Fruit fly (Drosophila melanogaster) whole organism, embryonic: ENCODE data around the gene Taf6.

Experiments
- Ada2b ChIP-seq: fragments of 200-800 bp; sonication (Bioruptor generic); IDR thresholded peaks from 2 replicates; pipeline ENCODE4 v1.3.6; 2022; ENCODE audit warnings: missing biosample characterization, missing genetic modification characterization
- Adf1 ChIP-seq: fragments of 200-800 bp; sonication (Bioruptor generic); IDR thresholded peaks from 2 replicates; pipeline ENCODE4 v1.3.6; 2022; ENCODE audit warnings: missing biosample characterization, missing genetic modification characterization
- Atf6 ChIP-seq: fragments of 200-800 bp; sonication (Bioruptor generic); IDR thresholded peaks from 2 replicates; pipeline ENCODE4 v1.3.6; 2022; ENCODE audit warnings: missing biosample characterization, missing genetic modification characterization
- BtbVII ChIP-seq: fragments of 200-800 bp; sonication (Bioruptor generic); optimal IDR thresholded peaks from 3 replicates; lab custom pipeline; 2017; ENCODE audit warnings: missing biosample characterization, mild to moderate bottlenecking, missing genetic modification characterization
- Bteb2 ChIP-seq: fragments of 200-800 bp; sonication (Bioruptor generic); optimal IDR thresholded peaks from 2 replicates; lab custom pipeline; 2016; ENCODE audit warnings: missing biosample characterization, missing genetic modification characterization
- CG10147 ChIP-seq: fragments of 200-800 bp; sonication (Bioruptor generic); optimal IDR thresholded peaks from 2 replicates; lab custom pipeline; 2019; ENCODE audit warnings: missing biosample characterization, mild to moderate bottlenecking, missing genetic modification characterization, moderate library complexity
- CG10321 ChIP-seq: fragments of 200-800 bp; sonication (Bioruptor generic); IDR thresholded peaks from 2 replicates; pipeline ENCODE4 v1.3.6; 2022; ENCODE audit warnings: missing biosample characterization, missing genetic modification characterization
- CG10565 ChIP-seq: fragments of 200-800 bp; sonication (Bioruptor generic); optimal IDR thresholded peaks from 3 replicates; lab custom pipeline; 2016; ENCODE audit warnings: missing biosample characterization, mild to moderate bottlenecking, missing genetic modification characterization
- CG10979 ChIP-seq: fragments of 200-800 bp; sonication (Bioruptor generic); optimal IDR thresholded peaks from 2 replicates; lab custom pipeline; 2018; ENCODE audit warnings: missing biosample characterization, mild to moderate bottlenecking, missing genetic modification characterization, moderate library complexity
- CG11085 ChIP-seq: fragments of 200-800 bp; sonication (Bioruptor generic); IDR thresholded peaks from 2 replicates; pipeline ENCODE4 v1.3.6; 2022; ENCODE audit warnings: missing biosample characterization, missing genetic modification characterization
- CG12155 ChIP-seq: fragments of 200-800 bp; sonication (Bioruptor generic); optimal IDR thresholded peaks from 3 replicates; lab custom pipeline; 2016; ENCODE audit warnings: missing biosample characterization, missing genetic modification characterization
- CG13296 ChIP-seq: fragments of 200-800 bp; sonication (Bioruptor generic); optimal IDR thresholded peaks from 3 replicates; lab custom pipeline; 2018; ENCODE audit warnings: missing biosample characterization, mild to moderate bottlenecking, missing genetic modification characterization
- CG14965 ChIP-seq: fragments of 200-800 bp; sonication (Bioruptor generic); optimal IDR thresholded peaks from 2 replicates; lab custom pipeline; 2016; ENCODE audit warnings: missing biosample characterization, missing genetic modification characterization, borderline replicate concordance
- CG15269 ChIP-seq: fragments of 200-800 bp; sonication (Bioruptor generic); optimal IDR thresholded peaks from 2 replicates; lab custom pipeline; 2018; ENCODE audit warnings: missing biosample characterization, mild to moderate bottlenecking, missing genetic modification characterization, moderate library complexity
- CG15479 ChIP-seq: fragments of 200-800 bp; sonication (Bioruptor generic); optimal IDR thresholded peaks from 3 replicates; lab custom pipeline; 2019; ENCODE audit warnings: missing biosample characterization, mild to moderate bottlenecking, missing genetic modification characterization, moderate library complexity
- CG1603 ChIP-seq: fragments of 200-800 bp; sonication (Bioruptor generic); optimal IDR thresholded peaks from 2 replicates; lab custom pipeline; 2019; ENCODE audit warnings: missing biosample characterization, mild to moderate bottlenecking, missing genetic modification characterization, moderate library complexity
- CG16815 ChIP-seq: fragments of 200-800 bp; sonication (Bioruptor generic); optimal IDR thresholded peaks from 3 replicates; lab custom pipeline; 2017; ENCODE audit warnings: missing biosample characterization, mild to moderate bottlenecking, missing genetic modification characterization
- CG17568 ChIP-seq: fragments of 200-800 bp; sonication (Bioruptor generic); optimal IDR thresholded peaks from 2 replicates; lab custom pipeline; 2018; ENCODE audit warnings: missing biosample characterization, mild to moderate bottlenecking, missing genetic modification characterization, moderate library complexity
- CG18599 ChIP-seq: fragments of 200-800 bp; sonication (Bioruptor generic); optimal IDR thresholded peaks from 3 replicates; lab custom pipeline; 2017; ENCODE audit warnings: missing biosample characterization, missing genetic modification characterization, mild to moderate bottlenecking, moderate library complexity, missing genetic modification reagents
- CG2678 ChIP-seq: fragments of 200-800 bp; sonication (Bioruptor generic); optimal IDR thresholded peaks from 3 replicates; lab custom pipeline; 2019; ENCODE audit warnings: missing biosample characterization, mild to moderate bottlenecking, missing genetic modification characterization, moderate library complexity
- CG30403 ChIP-seq: fragments of 200-800 bp; sonication (Bioruptor generic); optimal IDR thresholded peaks from 3 replicates; lab custom pipeline; 2016; ENCODE audit warnings: missing biosample characterization, missing genetic modification characterization
- CG3281 ChIP-seq: fragments of 200-800 bp; sonication (Bioruptor generic); optimal IDR thresholded peaks from 3 replicates; lab custom pipeline; 2017; ENCODE audit warnings: missing biosample characterization, mild to moderate bottlenecking, missing genetic modification characterization
- CG3995 ChIP-seq: fragments of 200-800 bp; sonication (Bioruptor generic); optimal IDR thresholded peaks from 3 replicates; lab custom pipeline; 2016; ENCODE audit warnings: missing biosample characterization, missing genetic modification characterization
- CG4707 ChIP-seq: fragments of 200-800 bp; sonication (Bioruptor generic); optimal IDR thresholded peaks from 2 replicates; lab custom pipeline; 2018; ENCODE audit warnings: missing biosample characterization, mild to moderate bottlenecking, missing genetic modification characterization, moderate library complexity
- CG7786 ChIP-seq: fragments of 200-800 bp; sonication (Bioruptor generic); optimal IDR thresholded peaks from 2 replicates; lab custom pipeline; 2016; ENCODE audit warnings: missing biosample characterization, missing genetic modification characterization
- CG8359 ChIP-seq: fragments of 200-800 bp; sonication (Bioruptor generic); optimal IDR thresholded peaks from 2 replicates; lab custom pipeline; 2017; ENCODE audit warnings: missing biosample characterization, mild to moderate bottlenecking, missing genetic modification characterization, borderline replicate concordance
- CG9727 ChIP-seq: fragments of 200-800 bp; sonication (Bioruptor generic); optimal IDR thresholded peaks from 3 replicates; lab custom pipeline; 2017; ENCODE audit warnings: missing biosample characterization, mild to moderate bottlenecking, missing genetic modification characterization
- Dip2 ChIP-seq: fragments of 200-800 bp; sonication (Bioruptor generic); IDR thresholded peaks from 2 replicates; pipeline ENCODE4 v1.3.6; 2022; ENCODE audit warnings: missing biosample characterization, missing genetic modification characterization
- Hr51 ChIP-seq, 2 experiments: fragments of 200-800 bp; sonication (Bioruptor generic); optimal IDR thresholded peaks; 2 replicates in 1 of 2; 3 replicates in 1 of 2; lab custom pipeline; 2016 to 2018; ENCODE audit warnings: missing biosample characterization in 2 of 2, missing genetic modification characterization in 2 of 2, mild to moderate bottlenecking in 1 of 2, moderate library complexity in 1 of 2
- Med ChIP-seq: fragments of 200-800 bp; sonication (Bioruptor generic); peaks from one replicate; lab custom pipeline; 2016; ENCODE audit warnings: missing biosample characterization, missing genetic modification characterization, mild to moderate bottlenecking, inconsistent platforms, moderate library complexity
- Nf-YB ChIP-seq: fragments of 200-800 bp; sonication (Bioruptor generic); optimal IDR thresholded peaks from 3 replicates; lab custom pipeline; 2019; ENCODE audit warnings: missing biosample characterization, mild to moderate bottlenecking, missing genetic modification characterization, moderate library complexity
- Rfx ChIP-seq: fragments of 200-800 bp; sonication (Bioruptor generic); IDR thresholded peaks from 2 replicates; pipeline ENCODE4 v1.3.6; 2022; ENCODE audit warnings: missing biosample characterization, missing genetic modification characterization
- Six4 ChIP-seq: fragments of 200-800 bp; sonication (Bioruptor generic); optimal IDR thresholded peaks from 2 replicates; lab custom pipeline; 2016; ENCODE audit warnings: missing biosample characterization, missing genetic modification characterization
- Sox102F ChIP-seq: fragments of 200-800 bp; sonication (Bioruptor generic); optimal IDR thresholded peaks from 2 replicates; lab custom pipeline; 2018; ENCODE audit warnings: missing biosample characterization, mild to moderate bottlenecking, missing genetic modification characterization, moderate library complexity
- ap ChIP-seq: fragments of 200-800 bp; sonication (Bioruptor generic); IDR thresholded peaks from 2 replicates; pipeline ENCODE4 v1.3.6; 2022; ENCODE audit warnings: missing biosample characterization, missing genetic modification characterization
- az2 ChIP-seq: fragments of 200-800 bp; sonication (Bioruptor generic); optimal IDR thresholded peaks from 3 replicates; lab custom pipeline; 2016; ENCODE audit warnings: missing biosample characterization, missing genetic modification characterization
- br ChIP-seq: fragments of >200 bp; optimal IDR thresholded peaks from 2 replicates; lab custom pipeline; 2017
- dmrt99B ChIP-seq: fragments of 200-800 bp; sonication (Bioruptor generic); optimal IDR thresholded peaks from 2 replicates; lab custom pipeline; 2018; ENCODE audit warnings: missing biosample characterization, mild to moderate bottlenecking, missing genetic modification characterization, moderate library complexity
- ewg ChIP-seq: fragments of 200-800 bp; sonication (Bioruptor generic); optimal IDR thresholded peaks from 3 replicates; lab custom pipeline; 2017; ENCODE audit warnings: mild to moderate bottlenecking, missing biosample characterization, missing genetic modification reagents, missing genetic modification characterization
- fu2 ChIP-seq: fragments of 200-800 bp; sonication (Bioruptor generic); optimal IDR thresholded peaks from 2 replicates; lab custom pipeline; 2016; ENCODE audit warnings: missing biosample characterization, missing genetic modification characterization
- knrl ChIP-seq: fragments of 200-800 bp; sonication (Bioruptor generic); IDR thresholded peaks from 3 replicates; pipeline ENCODE4 v1.3.6; 2022; ENCODE audit warnings: missing biosample characterization, missing genetic modification characterization; ENCODE audit not compliant: partially characterized antibody
- lilli ChIP-seq: fragments of 200-800 bp; sonication (Bioruptor generic); optimal IDR thresholded peaks from 3 replicates; lab custom pipeline; 2016; ENCODE audit warnings: missing biosample characterization, missing genetic modification characterization
- luna ChIP-seq: fragments of 200-800 bp; sonication (Bioruptor generic); optimal IDR thresholded peaks from 2 replicates; lab custom pipeline; 2016; ENCODE audit warnings: missing biosample characterization, missing genetic modification characterization
- mld ChIP-seq: fragments of 200-800 bp; sonication (Bioruptor generic); IDR thresholded peaks from 3 replicates; pipeline ENCODE4 v1.3.6; 2022; ENCODE audit warnings: missing biosample characterization, missing genetic modification characterization; ENCODE audit not compliant: partially characterized antibody
- nmo ChIP-seq: fragments of 200-800 bp; sonication (Bioruptor generic); optimal IDR thresholded peaks from 2 replicates; lab custom pipeline; 2018; ENCODE audit warnings: missing biosample characterization, mild to moderate bottlenecking, missing genetic modification characterization, moderate library complexity
- pan ChIP-seq, 4 experiments: fragments of >200 bp in 3 of 4; fragments of 200-800 bp in 1 of 4; sonication (Bioruptor generic) in 1 of 4; optimal IDR thresholded peaks in 3 of 4; IDR thresholded peaks in 1 of 4; 2 replicates each; pipeline versions ENCODE4 v1.3.6 to Lab custom; 2017 to 2022; ENCODE audit warnings: missing biosample characterization in 2 of 4, missing genetic modification characterization in 2 of 4, mixed read lengths in 1 of 4
- phol ChIP-seq: fragments of 200-800 bp; sonication (Bioruptor generic); optimal IDR thresholded peaks from 3 replicates; lab custom pipeline; 2018; ENCODE audit warnings: missing biosample characterization, mild to moderate bottlenecking, missing genetic modification characterization, moderate library complexity
- sr ChIP-seq: fragments of 200-800 bp; sonication (Bioruptor generic); IDR thresholded peaks from 3 replicates; pipeline ENCODE4 v1.3.6; 2022; ENCODE audit warnings: missing biosample characterization, missing genetic modification characterization

Taf6 gene

dm6 chr3L:19561745-19562144 is 37.1 kb upstream of the Taf6 start (continued):
- TF ChIP-seq CG18599 (GFP tag; lab: Kevin White, UChicago) (peak; percentile 57), Sox102F (GFP tag; lab: Kevin White, UChicago) (peak; percentile 38), Atf6 (GFP tag; lab: Robert Waterston, UW) (no peak), CG1603 (tag; lab: Kevin White, UChicago) (no peak), Bteb2 (GFP tag; lab: Kevin White, UChicago) (peak; percentile 21), CG10565 (GFP tag; lab: Kevin White, UChicago) (no peak), Dip2 (GFP tag; lab: Robert Waterston, UW) (no peak), knrl (GFP tag; lab: Robert Waterston, UW) (no peak), phol (tag; lab: Kevin White, UChicago) (peak; percentile 19), az2 (GFP tag; lab: Kevin White, UChicago) (no peak), CG10147 (GFP tag; lab: Kevin White, UChicago) (peak; percentile 63), br (no peak), ap (GFP tag; lab: Robert Waterston, UW) (no peak), Med (GFP tag; lab: Kevin White, UChicago) (peak; percentile 18), CG15479 (no peak), CG10321 (no peak), Rfx (GFP tag; lab: Robert Waterston, UW) (0 out of 2 replicates have a peak, but pooled peaks have one; percentile 24), lilli (GFP tag; lab: Kevin White, UChicago) (peak; percentile 52), CG9727 (GFP tag; lab: Kevin White, UChicago) (peak; percentile 8), CG13296 (GFP tag; lab: Kevin White, UChicago) (peak; percentile 21), CG17568 (GFP tag; lab: Kevin White, UChicago) (no peak), Nf-YB (GFP tag; lab: Kevin White, UChicago) (no peak), CG4707 (no peak), CG15269 (tag; lab: Kevin White, UChicago) (peak; percentile 25), CG30403 (peak; percentile 66), CG7786 (GFP tag; lab: Kevin White, UChicago) (peak; percentile 0), CG2678 (peak; percentile 74), CG3281 (GFP tag; lab: Kevin White, UChicago) (peak; percentile 69), luna (no peak), CG16815 (GFP tag; lab: Kevin White, UChicago) (peak; percentile 9), pan (optimal IDR thresholded peaks at IDR 0.05; lab: Kevin White, UChicago) (no peak), pan (GFP tag; optimal IDR thresholded peaks at IDR 0.05 in 1 of 2, IDR thresholded peaks at IDR 0.05 in 1 of 2) (peak in 1 of 2 experiments; percentile 36), CG3995 (GFP tag; lab: Kevin White, UChicago) (peak; percentile 22), mld (GFP tag; lab: Robert Waterston, UW) (no peak), dmrt99B (tag; lab: Kevin White, UChicago) (peak; percentile 51), CG8359 (GFP tag; lab: Kevin White, UChicago) (no peak), Adf1 (GFP tag; lab: Robert Waterston, UW) (no peak), CG14965 (GFP tag; lab: Kevin White, UChicago) (no peak), nmo (no peak), ewg (GFP tag; lab: Kevin White, UChicago) (no peak), fu2 (GFP tag; lab: Kevin White, UChicago) (peak; percentile 1), Six4 (GFP tag; lab: Kevin White, UChicago) (no peak), CG11085 (GFP tag; lab: Robert Waterston, UW) (no peak), CG12155 (GFP tag; lab: Kevin White, UChicago) (peak; percentile 37), Ada2b (GFP tag; lab: Robert Waterston, UW) (0 out of 2 replicates have a peak, but pooled peaks have one; percentile 14), CG10979 (tag; lab: Kevin White, UChicago) (peak; percentile 6), sr (GFP tag; lab: Robert Waterston, UW) (no peak), Hr51 (GFP tag; optimal IDR thresholded peaks at IDR 0.05; lab: Kevin White, UChicago) (peak in 1 of 2 experiments; percentile 58), BtbVII (GFP tag; lab: Kevin White, UChicago) (peak; percentile 10)
